Fruit fly (Drosophila melanogaster): ENCODE measurements around the gene SkpC.

DNA sequence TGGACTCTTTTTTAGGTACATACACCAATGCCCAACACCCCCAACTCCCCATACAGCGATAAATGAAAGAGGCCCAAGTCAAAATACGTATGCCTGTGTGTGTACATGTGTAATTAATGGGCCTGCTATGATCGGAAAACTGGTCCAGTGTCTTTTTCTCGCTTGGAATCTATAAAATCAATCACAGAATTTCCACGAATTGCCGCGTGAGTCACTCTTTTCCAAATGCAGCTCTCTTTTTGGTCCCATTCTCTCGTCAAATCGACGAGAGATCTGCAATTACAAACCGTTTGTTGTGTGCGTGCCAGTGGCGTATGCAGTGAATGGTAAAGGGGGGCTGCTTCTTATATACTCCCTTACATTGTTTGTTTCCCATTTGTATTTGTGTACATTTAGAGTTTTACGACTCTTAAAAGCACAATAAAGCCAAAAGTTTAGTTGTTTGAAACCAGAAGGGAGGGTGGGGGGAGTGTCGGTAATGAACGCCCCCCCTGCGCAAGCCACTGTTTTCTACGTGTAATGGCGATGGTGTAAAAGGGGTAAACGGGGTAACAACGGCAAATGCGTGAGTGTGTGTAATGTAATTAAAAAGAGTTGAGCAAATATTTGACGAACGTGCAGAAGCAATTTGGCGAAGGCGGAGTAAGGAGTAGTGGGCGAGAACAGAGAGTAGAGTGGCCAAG is 31.0 kb downstream of the SkpC start:
- TF ChIP-seq h (optimal IDR thresholded peaks at IDR 0.05) (no peak), insv (optimal IDR thresholded peaks at IDR 0.05) (no peak), ttk (optimal IDR thresholded peaks at IDR 0.05) (no peak)
